Worm (Caenorhabditis elegans) whole organism, young adult: ENCODE measurements around the gene C07H4.1.
A peak's percentile ranks its signal among the peaks of the same experiment; 100 is the strongest.

Experiments used
- B0019.2 ChIP-seq: fragments of 200-800 bp; sonication (Bioruptor generic); conservative IDR thresholded peaks from 2 replicates; pipeline ENCODE4 v1.3.6; 2022; ENCODE audit warnings: missing genetic modification reagents, missing genetic modification characterization, missing compliant biosample characterization
- B0035.1 ChIP-seq: sonication (generic microtip); optimal IDR thresholded peaks from 2 replicates; lab custom pipeline; 2016; ENCODE audit warnings: missing genetic modification characterization, mild to moderate bottlenecking, missing compliant biosample characterization, missing genotype, missing genetic modification reagents
- B0336.3 ChIP-seq: fragments of 200-800 bp; sonication (Bioruptor generic); IDR thresholded peaks from 2 replicates; pipeline ENCODE4 v1.3.6; 2022; ENCODE audit warnings: missing genetic modification characterization, missing compliant biosample characterization
- C06A6.2 ChIP-seq: fragments of 200-800 bp; sonication (Bioruptor generic); conservative IDR thresholded peaks from 2 replicates; pipeline ENCODE4 v1.3.6; 2022; ENCODE audit warnings: missing genetic modification characterization, missing compliant biosample characterization
- F10E7.11 ChIP-seq: sonication (generic microtip); optimal IDR thresholded peaks from 2 replicates; lab custom pipeline; 2017; ENCODE audit warnings: mild to moderate bottlenecking, missing genetic modification characterization, moderate library complexity, missing compliant biosample characterization
- F22D6.2 ChIP-seq: sonication (generic microtip); optimal IDR thresholded peaks from 2 replicates; lab custom pipeline; 2016; ENCODE audit warnings: mild to moderate bottlenecking, missing genetic modification characterization, missing compliant biosample characterization
- F49E8.2 ChIP-seq: sonication (generic microtip); optimal IDR thresholded peaks from 3 replicates; lab custom pipeline; 2017; ENCODE audit warnings: missing genetic modification characterization, mild to moderate bottlenecking, missing compliant biosample characterization, antibody characterized with exemption, moderate library complexity; ENCODE audit not compliant: insufficient read depth
- F57C9.4 ChIP-seq: sonication (generic microtip); optimal IDR thresholded peaks from 2 replicates; lab custom pipeline; 2017; ENCODE audit warnings: mild to moderate bottlenecking, missing genetic modification characterization, missing compliant biosample characterization
- Y53G8AR.9 ChIP-seq: fragments of 200-800 bp; sonication (Bioruptor generic); conservative IDR thresholded peaks from 2 replicates; pipeline ENCODE4 v1.3.6; 2022; ENCODE audit warnings: missing genetic modification reagents, missing genetic modification characterization, missing compliant biosample characterization
- Y79H2A.3 ChIP-seq: fragments of 200-800 bp; sonication (Bioruptor generic); conservative IDR thresholded peaks from 2 replicates; pipeline ENCODE4 v1.3.6; 2022; ENCODE audit warnings: missing genetic modification reagents, missing genetic modification characterization, missing compliant biosample characterization
- aptf-3 ChIP-seq: fragments of 200-800 bp; sonication (Bioruptor generic); IDR thresholded peaks from 2 replicates; pipeline ENCODE4 v1.3.6; 2022; ENCODE audit warnings: missing genetic modification characterization, missing compliant biosample characterization
- attf-5 ChIP-seq: fragments of 200-800 bp; sonication (Bioruptor generic); optimal IDR thresholded peaks from 2 replicates; lab custom pipeline; 2018; ENCODE audit warnings: mild to moderate bottlenecking, missing genetic modification characterization, missing compliant biosample characterization
- attf-6 ChIP-seq: fragments of 200-800 bp; sonication (Bioruptor generic); IDR thresholded peaks from 2 replicates; pipeline ENCODE4 v1.3.6; 2022; ENCODE audit warnings: missing genetic modification reagents, missing genetic modification characterization, missing compliant biosample characterization
- ccch-3 ChIP-seq: fragments of 200-800 bp; sonication (Bioruptor generic); optimal IDR thresholded peaks from 2 replicates; lab custom pipeline; 2018; ENCODE audit warnings: mild to moderate bottlenecking, missing genetic modification characterization, missing compliant biosample characterization
- ceh-27 ChIP-seq: fragments of 200-800 bp; sonication (Bioruptor generic); optimal IDR thresholded peaks from 2 replicates; lab custom pipeline; 2018; ENCODE audit warnings: mild to moderate bottlenecking, missing genetic modification characterization, moderate library complexity, missing compliant biosample characterization
- ceh-40 ChIP-seq: fragments of 200-800 bp; sonication (Bioruptor generic); IDR thresholded peaks from 2 replicates; pipeline ENCODE4 v1.3.6; 2022; ENCODE audit warnings: missing genetic modification characterization, missing compliant biosample characterization
- chd-7 ChIP-seq: sonication (generic microtip); optimal IDR thresholded peaks from 2 replicates; lab custom pipeline; 2016; ENCODE audit warnings: mild to moderate bottlenecking, missing genetic modification characterization, moderate library complexity, missing compliant biosample characterization
- egrh-3 ChIP-seq: fragments of 200-800 bp; sonication (Bioruptor generic); IDR thresholded peaks from 2 replicates; pipeline ENCODE4 v1.3.6; 2022; ENCODE audit warnings: missing genetic modification reagents, missing genetic modification characterization, missing compliant biosample characterization
- ets-4 ChIP-seq: fragments of 200-800 bp; sonication (Bioruptor generic); optimal IDR thresholded peaks from 2 replicates; lab custom pipeline; 2018; ENCODE audit warnings: mild to moderate bottlenecking, missing genetic modification characterization, missing compliant biosample characterization
- him-1 ChIP-seq: sonication (generic microtip); optimal IDR thresholded peaks from 2 replicates; lab custom pipeline; 2016; ENCODE audit warnings: missing genotype, missing genetic modification reagents, missing genetic modification characterization, missing compliant biosample characterization
- hlh-12 ChIP-seq: sonication (generic microtip); optimal IDR thresholded peaks from 2 replicates; lab custom pipeline; 2016; ENCODE audit warnings: missing genetic modification characterization, missing compliant biosample characterization
- hmg-1.2 ChIP-seq: fragments of 200-800 bp; sonication (Bioruptor generic); IDR thresholded peaks from 2 replicates; pipeline ENCODE4 v1.3.6; 2022; ENCODE audit warnings: missing genetic modification reagents, missing genetic modification characterization, missing compliant biosample characterization
- hmg-20 ChIP-seq: fragments of 200-800 bp; sonication (Bioruptor generic); IDR thresholded peaks from 2 replicates; pipeline ENCODE4 v1.3.6; 2022; ENCODE audit warnings: missing genetic modification reagents, missing genetic modification characterization, missing compliant biosample characterization
- hrde-1 ChIP-seq: sonication (generic microtip); optimal IDR thresholded peaks from 2 replicates; lab custom pipeline; 2016; ENCODE audit warnings: missing genetic modification characterization, mild to moderate bottlenecking, missing compliant biosample characterization, moderate library complexity, missing genotype, missing genetic modification reagents, borderline replicate concordance
- lag-1 ChIP-seq: fragments of 200-800 bp; sonication (Bioruptor generic); IDR thresholded peaks from 2 replicates; pipeline ENCODE4 v1.3.6; 2022; ENCODE audit warnings: missing genetic modification reagents, missing genetic modification characterization, missing compliant biosample characterization
- let-607 ChIP-seq, 2 experiments: fragments of 200-800 bp in 1 of 2; sonication (Bioruptor generic) in 1 of 2; sonication (generic microtip) in 1 of 2; optimal IDR thresholded peaks; 2 replicates each; lab custom pipeline; 2016 to 2018; ENCODE audit warnings: mild to moderate bottlenecking in 2 of 2, missing compliant biosample characterization in 2 of 2, missing genetic modification characterization in 2 of 2, moderate library complexity in 2 of 2, missing genotype in 1 of 2
- lin-26 ChIP-seq: fragments of 200-800 bp; sonication (Bioruptor generic); IDR thresholded peaks from 2 replicates; pipeline ENCODE4 v1.3.6; 2022; ENCODE audit warnings: missing genetic modification reagents, missing genetic modification characterization, missing compliant biosample characterization
- lin-35 ChIP-seq, 3 experiments: fragments of 150-350 bp in 2 of 3; sonication (generic microtip) in 1 of 3; optimal IDR thresholded peaks; 2 replicates each; lab custom pipeline; 2014 to 2018; ENCODE audit warnings: missing biosample characterization in 3 of 3, missing genetic modification characterization in 3 of 3, missing genetic modification reagents in 3 of 3
- lsl-1 ChIP-seq: fragments of 200-800 bp; sonication (Bioruptor generic); optimal IDR thresholded peaks from 2 replicates; lab custom pipeline; 2018; ENCODE audit warnings: mild to moderate bottlenecking, missing genetic modification characterization, moderate library complexity, missing compliant biosample characterization
- madf-3 ChIP-seq: fragments of 200-800 bp; sonication (Bioruptor generic); IDR thresholded peaks from 2 replicates; pipeline ENCODE4 v1.3.6; 2022; ENCODE audit warnings: missing genetic modification reagents, missing genetic modification characterization, missing compliant biosample characterization
- madf-8 ChIP-seq: fragments of 200-800 bp; sonication (Bioruptor generic); conservative IDR thresholded peaks from 2 replicates; pipeline ENCODE4 v1.3.6; 2022; ENCODE audit warnings: missing genetic modification reagents, missing genetic modification characterization, missing compliant biosample characterization
- mel-28 ChIP-seq: sonication (generic microtip); optimal IDR thresholded peaks from 2 replicates; lab custom pipeline; 2016; ENCODE audit warnings: borderline replicate concordance, mild to moderate bottlenecking, missing genetic modification characterization, missing compliant biosample characterization
- mxl-1 ChIP-seq: sonication (generic microtip); optimal IDR thresholded peaks from 2 replicates; lab custom pipeline; 2016; ENCODE audit warnings: missing genetic modification characterization, missing compliant biosample characterization
- nfya-2 ChIP-seq: fragments of 200-800 bp; sonication (Bioruptor generic); IDR thresholded peaks from 2 replicates; pipeline ENCODE4 v1.3.6; 2022; ENCODE audit warnings: missing genetic modification reagents, missing genetic modification characterization, missing compliant biosample characterization
- nhr-120 ChIP-seq: fragments of 200-800 bp; sonication (Bioruptor generic); IDR thresholded peaks from 2 replicates; pipeline ENCODE4 v1.3.6; 2022; ENCODE audit warnings: missing genetic modification characterization, missing compliant biosample characterization
- nhr-80 ChIP-seq: sonication (generic microtip); optimal IDR thresholded peaks from 2 replicates; lab custom pipeline; 2016; ENCODE audit warnings: missing genetic modification characterization, missing compliant biosample characterization
- pbrm-1 ChIP-seq: fragments of 200-800 bp; sonication (Bioruptor generic); IDR thresholded peaks from 2 replicates; pipeline ENCODE4 v1.3.6; 2022; ENCODE audit warnings: missing genetic modification reagents, missing genetic modification characterization, missing compliant biosample characterization
- pha-4 ChIP-seq: fragments of 150-350 bp; sonication (generic microtip); optimal IDR thresholded peaks from 2 replicates; lab custom pipeline; 2014; ENCODE audit warnings: missing biosample characterization, missing genetic modification reagents, missing genetic modification characterization
- rec-8 ChIP-seq, 2 experiments: sonication (generic microtip); optimal IDR thresholded peaks; 2 replicates each; lab custom pipeline; 2016; ENCODE audit warnings: mild to moderate bottlenecking in 2 of 2, missing genetic modification characterization in 2 of 2, missing genetic modification reagents in 2 of 2, missing genotype in 2 of 2, missing biosample characterization in 1 of 2, missing compliant biosample characterization in 1 of 2, moderate library complexity in 1 of 2
- sea-2 ChIP-seq: fragments of 200-800 bp; sonication (Bioruptor generic); IDR thresholded peaks from 2 replicates; pipeline ENCODE4 v1.3.6; 2022; ENCODE audit warnings: missing genetic modification characterization, missing compliant biosample characterization
- snpc-1.1 ChIP-seq: sonication (generic microtip); optimal IDR thresholded peaks from 2 replicates; lab custom pipeline; 2017; ENCODE audit warnings: missing genetic modification characterization, mild to moderate bottlenecking, missing compliant biosample characterization, antibody characterized with exemption, moderate library complexity, missing genotype, missing genetic modification reagents; ENCODE audit not compliant: insufficient read depth
- snpc-3.4 ChIP-seq: sonication (generic microtip); optimal IDR thresholded peaks from 2 replicates; lab custom pipeline; 2017; ENCODE audit warnings: missing genetic modification characterization, mild to moderate bottlenecking, missing compliant biosample characterization, antibody characterized with exemption, moderate library complexity, missing genotype, missing genetic modification reagents
- somi-1 ChIP-seq: fragments of 200-800 bp; sonication (Bioruptor generic); optimal IDR thresholded peaks from 2 replicates; lab custom pipeline; 2018; ENCODE audit warnings: mild to moderate bottlenecking, missing genetic modification characterization, missing compliant biosample characterization
- tbx-9 ChIP-seq: sonication (generic microtip); optimal IDR thresholded peaks from 2 replicates; lab custom pipeline; 2016; ENCODE audit warnings: borderline replicate concordance, missing genetic modification characterization, inconsistent platforms, missing compliant biosample characterization
- tlf-1 ChIP-seq: fragments of 200-800 bp; sonication (Bioruptor generic); optimal IDR thresholded peaks from 2 replicates; lab custom pipeline; 2018; ENCODE audit warnings: mild to moderate bottlenecking, missing genetic modification characterization, missing compliant biosample characterization
- ztf-3 ChIP-seq: fragments of 200-800 bp; sonication (Bioruptor generic); optimal IDR thresholded peaks from 2 replicates; lab custom pipeline; 2018; ENCODE audit warnings: mild to moderate bottlenecking, missing genetic modification characterization, missing compliant biosample characterization
- ztf-6 ChIP-seq: fragments of 200-800 bp; sonication (Bioruptor generic); IDR thresholded peaks from 2 replicates; pipeline ENCODE4 v1.3.6; 2022; ENCODE audit warnings: missing genetic modification reagents, missing genetic modification characterization, missing compliant biosample characterization

C07H4.1 gene

ce11 chrII:9056215-9056819, 37.2 kb downstream of the C07H4.1 start (continued):
- TF ChIP-seq lin-35 (GFP tag; optimal IDR thresholded peaks at IDR 0.05; lab: Kevin White, UChicago), result peak in 1 of 3 experiments; percentile 43
- peak; percentile 77; the same call in 1 of the 2 replicates for TF ChIP-seq madf-3 (GFP tag; lab: Robert Waterston, UW)
- TF ChIP-seq hmg-1.2 (GFP tag; lab: Robert Waterston, UW), result peak; percentile 41; the same call in 1 of the 2 replicates
- no peak for TF ChIP-seq Y79H2A.3
- TF ChIP-seq egrh-3, result no peak
- TF ChIP-seq ets-4 (GFP tag; lab: Kevin White, UChicago), result no peak
- TF ChIP-seq ceh-40, result 0 out of 2 replicates have a peak, but pooled peaks have one; percentile 27
- peak; percentile 57 for TF ChIP-seq lsl-1 (GFP tag; lab: Kevin White, UChicago)
- TF ChIP-seq somi-1 (GFP tag; lab: Kevin White, UChicago), result peak; percentile 32
- TF ChIP-seq C06A6.2 (GFP tag; lab: Robert Waterston, UW), result no peak
- no peak for TF ChIP-seq ztf-3
- no peak for TF ChIP-seq ccch-3
- TF ChIP-seq hrde-1 (tag; lab: Kevin White, UChicago), result peak; percentile 94
- TF ChIP-seq snpc-1.1 (tag; lab: Kevin White, UChicago), result no peak
- peak; percentile 42 to 62 for TF ChIP-seq rec-8 (tag; optimal IDR thresholded peaks at IDR 0.05; lab: Kevin White, UChicago)
- TF ChIP-seq lag-1 (GFP tag; lab: Robert Waterston, UW), result no peak
- TF ChIP-seq nhr-120 (GFP tag; lab: Robert Waterston, UW), result no peak
- TF ChIP-seq pha-4 (tag; lab: Kevin White, UChicago), result no peak
- no peak for TF ChIP-seq hmg-20 (GFP tag; lab: Robert Waterston, UW)
- peak; percentile 80; the same call in 1 of the 2 replicates for TF ChIP-seq pbrm-1 (GFP tag; lab: Robert Waterston, UW)
- no peak for TF ChIP-seq nhr-80
- TF ChIP-seq snpc-3.4 (tag; lab: Kevin White, UChicago), result peak; percentile 80
- TF ChIP-seq madf-8 (GFP tag; lab: Robert Waterston, UW), result 0 out of 2 replicates have a peak, but pooled peaks have one; percentile 20
- no peak for TF ChIP-seq sea-2 (GFP tag; lab: Robert Waterston, UW)
- peak; percentile 13 for TF ChIP-seq B0035.1 (tag; lab: Kevin White, UChicago)
- peak; percentile 87 for TF ChIP-seq lin-26 (GFP tag; lab: Robert Waterston, UW)
- peak; percentile 80 for TF ChIP-seq tlf-1
- TF ChIP-seq nfya-2, result peak; percentile 9; the same call in 1 of the 2 replicates
- TF ChIP-seq F22D6.2 (tag; lab: Kevin White, UChicago), result no peak
- TF ChIP-seq let-607 (tag; optimal IDR thresholded peaks at IDR 0.05; lab: Kevin White, UChicago), result no peak
- no peak for TF ChIP-seq mxl-1
- no peak for TF ChIP-seq ceh-27 (GFP tag; lab: Kevin White, UChicago)
- TF ChIP-seq him-1, result peak; percentile 36
- TF ChIP-seq Y53G8AR.9 (GFP tag; lab: Robert Waterston, UW), result peak; percentile 84
- no peak for TF ChIP-seq hlh-12
- TF ChIP-seq B0336.3 (GFP tag; lab: Robert Waterston, UW), result peak; percentile 95
- no peak for TF ChIP-seq B0019.2 (GFP tag; lab: Robert Waterston, UW)
- TF ChIP-seq tbx-9 (tag; lab: Kevin White, UChicago), result no peak
- TF ChIP-seq mel-28 (tag; lab: Kevin White, UChicago), result no peak
- TF ChIP-seq attf-5 (GFP tag; lab: Kevin White, UChicago), result peak; percentile 34
- TF ChIP-seq aptf-3 (GFP tag; lab: Robert Waterston, UW), result no peak
- TF ChIP-seq ztf-6 (GFP tag; lab: Robert Waterston, UW), result no peak
- TF ChIP-seq F57C9.4 (tag; lab: Kevin White, UChicago), result no peak
- no peak for TF ChIP-seq chd-7 (tag; lab: Kevin White, UChicago)
- no peak for TF ChIP-seq F10E7.11
- TF ChIP-seq attf-6 (GFP tag; lab: Robert Waterston, UW), result peak; percentile 83
- TF ChIP-seq F49E8.2 (tag; lab: Kevin White, UChicago), result peak; percentile 87
